Fruit fly (Drosophila melanogaster) whole organism: Measurements from ENCODE around the gene TfIIA-L.

Source experiments
- CG8478 ChIP-seq: fragments of >200 bp; optimal IDR thresholded peaks from 2 replicates; lab custom pipeline; 2018; ENCODE audit warnings: inconsistent platforms
- EcR ChIP-seq, 2 experiments: fragments of >200 bp; optimal IDR thresholded peaks; 2 replicates each; lab custom pipeline; 2017; ENCODE audit warnings: missing biosample characterization in 2 of 2, missing genetic modification characterization in 2 of 2, missing genetic modification reagents in 2 of 2
- pan ChIP-seq: fragments of >200 bp; optimal IDR thresholded peaks from 2 replicates; lab custom pipeline; 2017
- psq ChIP-seq: fragments of >200 bp; optimal IDR thresholded peaks from 2 replicates; lab custom pipeline; 2017

DNA sequence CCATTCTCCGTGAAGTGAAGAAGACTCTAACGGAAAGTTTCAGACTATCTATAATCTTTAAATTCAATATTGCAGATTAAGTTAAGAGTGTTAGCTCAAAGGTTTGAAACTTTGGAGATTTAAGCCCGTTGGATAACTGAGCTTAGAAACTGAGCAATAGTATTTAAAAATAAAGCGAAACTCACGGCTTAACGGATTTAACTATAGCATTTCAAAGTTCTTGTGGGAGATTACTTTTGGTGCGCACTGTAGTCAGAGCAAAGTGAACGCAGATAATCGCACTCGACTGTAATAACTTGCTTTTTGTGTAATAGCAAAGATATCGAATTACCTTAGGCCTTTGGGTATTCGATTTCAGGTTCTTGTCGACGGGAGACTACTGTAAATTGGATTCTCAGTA, 31.4 kb downstream of the TfIIA-L start, which contains the start of gene mrt:
- no peak for TF ChIP-seq psq (lab: Kevin White, UChicago)
- no peak for TF ChIP-seq CG8478 (lab: Kevin White, UChicago)
- no peak for TF ChIP-seq EcR (GFP tag; optimal IDR thresholded peaks at IDR 0.05; lab: Kevin White, UChicago)
- no peak for TF ChIP-seq pan (lab: Kevin White, UChicago)
